Worm (Caenorhabditis elegans): ENCODE data around the gene cpsf-2.

The cpsf-2 gene

DNA sequence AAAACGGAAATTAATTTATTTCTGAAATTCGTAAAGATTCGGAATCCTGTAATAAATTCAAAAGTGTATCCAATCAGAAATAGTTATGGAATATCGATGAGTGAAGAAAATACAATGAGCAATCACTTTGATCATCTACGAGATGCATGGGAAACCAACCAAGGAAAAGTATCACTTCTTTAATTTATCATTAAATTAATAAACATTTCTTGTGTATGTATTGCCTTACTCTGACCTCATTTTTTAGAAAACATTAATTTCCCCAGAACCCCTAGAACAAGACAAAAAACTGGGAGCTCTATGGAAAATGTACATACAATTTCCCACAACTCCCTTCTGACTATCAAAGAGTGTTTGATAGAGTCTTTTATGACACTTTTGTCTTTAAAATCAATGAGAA is 45.0 kb upstream of the cpsf-2 start, which contains the start of gene F10D2.16:
Gene F10D2.16, plus strand, starts transcription at position 301 of the 400 bp plus-strand sequence.
- TF ChIP-seq crh-2 (tag; optimal IDR thresholded peaks at IDR 0.05) (no peak), unc-39 (tag; optimal IDR thresholded peaks at IDR 0.05) (no peak), sma-9 (GFP tag; optimal IDR thresholded peaks at IDR 0.05) (no peak), sma-9 (tag; optimal IDR thresholded peaks at IDR 0.05) (no peak), nhr-11 (tag; optimal IDR thresholded peaks at IDR 0.05) (no peak), aly-2 (tag; optimal IDR thresholded peaks at IDR 0.05) (no peak), Y55F3AM.14 (GFP tag; optimal IDR thresholded peaks at IDR 0.05) (no peak)

DNA sequence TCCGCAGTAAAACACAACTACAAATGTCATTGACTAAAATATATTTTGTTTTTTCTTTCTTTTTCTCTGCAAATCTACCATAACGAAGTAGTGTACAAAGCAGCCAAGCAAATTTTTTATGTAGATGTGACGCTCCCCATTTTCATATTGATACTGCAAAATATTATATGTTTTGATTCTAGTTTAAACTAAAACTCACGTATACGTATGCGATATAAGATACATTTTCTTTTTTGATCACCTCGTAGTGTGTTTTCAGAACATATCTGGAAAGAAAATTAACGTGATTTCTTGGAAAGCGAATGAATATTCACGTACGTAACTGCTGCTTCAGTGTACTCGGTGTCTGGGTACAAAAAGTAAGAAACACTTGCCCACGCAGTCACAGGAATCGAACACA is 42.1 kb upstream of the cpsf-2 start:
- TF ChIP-seq egl-27 (tag; optimal IDR thresholded peaks at IDR 0.05) (no peak), nhr-77 (tag; optimal IDR thresholded peaks at IDR 0.05) (no peak), C34F6.9 (tag; optimal IDR thresholded peaks at IDR 0.05) (no peak), F13H6.1 (tag; optimal IDR thresholded peaks at IDR 0.05) (no peak), unc-62 (GFP tag; optimal IDR thresholded peaks at IDR 0.05) (no peak), nhr-6 (tag; optimal IDR thresholded peaks at IDR 0.05) (no peak), blmp-1 (tag; optimal IDR thresholded peaks at IDR 0.05; ENCODE audit: insufficient read depth) (no peak), lin-11 (tag; optimal IDR thresholded peaks at IDR 0.05) (no peak), crh-2 (tag; optimal IDR thresholded peaks at IDR 0.05) (no peak), unc-39 (tag; optimal IDR thresholded peaks at IDR 0.05) (no peak), lin-13 (GFP tag; optimal IDR thresholded peaks at IDR 0.05) (no peak), ztf-1 (GFP tag; conservative IDR thresholded peaks at IDR 0.05) (no peak), alr-1 (tag; optimal IDR thresholded peaks at IDR 0.05) (no peak), ZK546.5 (tag; optimal IDR thresholded peaks at IDR 0.05) (no peak), nhr-10 (tag; optimal IDR thresholded peaks at IDR 0.05) (no peak), R02D3.7 (tag; optimal IDR thresholded peaks at IDR 0.05) (no peak), skn-1 (tag; optimal IDR thresholded peaks at IDR 0.05) (no peak), nhr-12 (tag; optimal IDR thresholded peaks at IDR 0.05) (no peak)

DNA sequence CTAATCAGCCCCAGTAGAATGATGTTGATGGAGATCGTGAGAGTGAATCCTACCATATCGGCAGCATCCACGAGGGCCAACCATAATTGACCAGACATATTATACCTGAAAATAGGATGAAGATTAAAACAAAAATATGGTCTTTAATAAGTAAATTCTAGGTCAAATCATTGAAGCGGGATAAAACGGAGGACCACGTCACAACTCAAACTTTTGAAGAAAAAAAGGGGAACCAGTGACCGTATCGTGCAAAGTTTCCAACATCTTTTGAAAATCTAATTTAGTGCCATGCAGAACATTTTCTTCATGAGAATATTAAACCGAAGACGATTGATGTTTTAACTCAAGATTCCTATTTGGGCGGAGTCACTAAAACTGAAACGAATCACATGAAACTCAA is 40.7 kb upstream of the cpsf-2 start, which contains the start of gene str-112:
Gene str-112, minus strand, starts transcription at position 101 of the 400 bp plus-strand sequence.
- no peak for TF ChIP-seq ztf-11 (tag; optimal IDR thresholded peaks at IDR 0.05)
- TF ChIP-seq sma-9 (GFP tag; optimal IDR thresholded peaks at IDR 0.05): no peak
- TF ChIP-seq sma-9 (tag; optimal IDR thresholded peaks at IDR 0.05): no peak
- TF ChIP-seq mbf-1 (tag; optimal IDR thresholded peaks at IDR 0.05): no peak
- no peak for TF ChIP-seq ZK546.5 (tag; optimal IDR thresholded peaks at IDR 0.05)
- no peak for TF ChIP-seq unc-55 (GFP tag; optimal IDR thresholded peaks at IDR 0.05)
- no peak for TF ChIP-seq ceh-16 (tag; optimal IDR thresholded peaks at IDR 0.05)
- no peak for TF ChIP-seq nhr-237 (tag; optimal IDR thresholded peaks at IDR 0.05)
- TF ChIP-seq nhr-21 (tag; optimal IDR thresholded peaks at IDR 0.05): no peak
- no peak for TF ChIP-seq blmp-1 (tag; optimal IDR thresholded peaks at IDR 0.05; ENCODE audit: insufficient read depth)

DNA sequence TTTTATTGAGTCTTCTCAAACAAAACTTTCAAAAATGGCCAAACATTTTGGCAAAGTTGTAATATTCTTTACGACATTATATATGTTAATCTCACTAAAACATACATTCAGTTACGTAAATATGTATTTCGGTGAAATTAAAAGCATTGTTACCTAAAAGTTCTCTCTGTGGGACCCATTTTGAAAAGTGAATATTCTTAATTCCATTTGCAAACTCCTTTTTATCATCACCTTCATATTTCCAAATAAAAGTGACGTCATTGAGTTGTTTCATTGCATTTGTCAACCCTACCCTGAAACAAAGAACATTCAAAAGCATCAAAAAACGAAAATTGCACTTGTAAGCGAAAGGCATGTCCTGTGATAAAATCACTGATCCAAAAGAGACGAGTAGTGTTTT is 38.6 kb upstream of the cpsf-2 start:
- TF ChIP-seq sma-9 (GFP tag; optimal IDR thresholded peaks at IDR 0.05) (peak; percentile 24), sma-9 (tag; optimal IDR thresholded peaks at IDR 0.05) (no peak), unc-62 (GFP tag; optimal IDR thresholded peaks at IDR 0.05) (no peak)

DNA sequence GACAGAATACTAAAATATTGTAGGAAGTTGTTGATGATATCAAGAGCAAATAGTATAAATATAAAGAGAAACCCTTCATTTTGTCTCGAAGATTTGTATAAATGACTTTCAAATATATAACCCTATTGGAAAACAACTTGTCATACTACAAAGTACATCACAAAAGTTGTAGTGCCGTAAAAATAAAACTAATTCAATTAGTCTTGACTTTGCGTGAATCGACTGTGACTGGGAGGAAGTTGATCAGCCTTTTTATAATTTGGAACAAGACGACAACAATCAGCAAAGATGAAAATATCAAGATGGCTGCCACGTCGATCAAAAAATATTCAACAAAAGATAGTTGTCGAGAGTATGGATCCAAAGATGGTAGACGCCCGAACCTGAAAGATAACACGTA is 37.1 kb upstream of the cpsf-2 start, which contains the start of gene ugt-40:
Gene ugt-40, minus strand, starts transcription at position 101 of the 400 bp plus-strand sequence.
- no peak for TF ChIP-seq nhr-23 (tag; optimal IDR thresholded peaks at IDR 0.05)

DNA sequence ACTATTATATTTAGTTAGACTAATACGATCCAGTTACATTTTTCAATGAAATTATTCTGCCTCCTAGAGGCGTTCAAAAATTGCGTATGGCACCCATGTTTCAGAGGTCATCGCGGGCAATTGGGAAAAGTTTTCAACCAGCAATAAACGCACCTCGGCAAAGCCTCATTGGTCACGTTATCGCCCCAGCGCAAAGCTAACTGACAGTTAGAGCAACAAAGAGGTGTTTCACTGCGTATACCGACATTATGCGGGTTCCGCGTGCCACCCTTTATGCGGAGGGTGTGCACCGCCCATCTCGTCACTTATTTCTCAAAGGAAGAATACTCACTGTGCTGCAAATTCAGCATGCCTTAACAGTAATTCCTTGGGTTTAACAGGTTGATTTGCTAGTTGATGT is 36.3 kb upstream of the cpsf-2 start:
- TF ChIP-seq ztf-4 (tag; optimal IDR thresholded peaks at IDR 0.05): no peak
- TF ChIP-seq snpc-4 (tag; optimal IDR thresholded peaks at IDR 0.05): peak; percentile 87
- TF ChIP-seq fos-1 (tag; optimal IDR thresholded peaks at IDR 0.05): peak; percentile 11
